Worm (Caenorhabditis elegans): ENCODE data around the gene F36D3.4.
A peak's percentile ranks its signal among the peaks of the same experiment; 100 is the strongest.

The F36D3.4 gene

ce11 chrV:16483681-16484080 lies 33.8 kb downstream of the F36D3.4 start, which contains the start of gene srh-139:
Gene srh-139, plus strand, starts transcription at chrV:16483981.
- TF ChIP-seq unc-62 (GFP tag; optimal IDR thresholded peaks at IDR 0.05 in 1 of 2) (peak in 1 of 2 experiments; percentile 11), unc-62 (tag; optimal IDR thresholded peaks at IDR 0.05) (no peak), mep-1 (tag; optimal IDR thresholded peaks at IDR 0.05) (no peak)

- TF ChIP-seq lim-7 (GFP tag; IDR thresholded peaks at IDR 0.05) = no peak
- no peak for TF ChIP-seq lin-15B (tag; optimal IDR thresholded peaks at IDR 0.05)
- no peak for TF ChIP-seq Y5F2A.4 (GFP tag; optimal IDR thresholded peaks at IDR 0.05)
Observed at ce11 chrV:16483044-16483443, 34.5 kb downstream of the F36D3.4 start, which contains the start of gene F57E7.2. Gene F57E7.2, minus strand, starts transcription at chrV:16483144.

ce11 chrV:16480919-16481630 lies 36.4 kb downstream of the F36D3.4 start, which contains the start of the genes F57E7.4 and spig-6:
Gene F57E7.4, minus strand, starts transcription at chrV:16481019.
Gene spig-6, plus strand, starts transcription at chrV:16481580.
- TF ChIP-seq nhr-76 (tag; optimal IDR thresholded peaks at IDR 0.05) (no peak), F10B5.3 (tag; optimal IDR thresholded peaks at IDR 0.05) (no peak), unc-62 (GFP tag; optimal IDR thresholded peaks at IDR 0.05 in 1 of 2) (peak in 1 of 2 experiments; percentile 68), unc-62 (tag; optimal IDR thresholded peaks at IDR 0.05) (no peak), Y75B8A.6 (GFP tag; IDR thresholded peaks at IDR 0.05) (no peak)

- TF ChIP-seq spr-1 (tag; optimal IDR thresholded peaks at IDR 0.05) (no peak), F44E2.7 (GFP tag; IDR thresholded peaks at IDR 0.05) (no peak), ZK546.5 (tag; optimal IDR thresholded peaks at IDR 0.05) (no peak), unc-62 (GFP tag; optimal IDR thresholded peaks at IDR 0.05 in 1 of 2) (peak in 1 of 2 experiments; percentile 67), unc-62 (tag; optimal IDR thresholded peaks at IDR 0.05) (no peak), F10B5.3 (tag; optimal IDR thresholded peaks at IDR 0.05) (no peak)
Observed at ce11 chrV:16479275-16479674, 38.2 kb downstream of the F36D3.4 start, which contains the start of gene T08G3.11. Gene T08G3.11, minus strand, starts transcription at chrV:16479375.

- 0 out of 2 replicates have a peak, but pooled peaks have one; percentile 20 for TF ChIP-seq dmd-6 (GFP tag; IDR thresholded peaks at IDR 0.05)
- TF ChIP-seq vab-7 (GFP tag; IDR thresholded peaks at IDR 0.05) = peak; percentile 41; the same call in 1 of the 2 replicates
- TF ChIP-seq lim-7 (GFP tag; IDR thresholded peaks at IDR 0.05) = peak; percentile 59; the same call in 1 of the 2 replicates
Observed at ce11 chrV:16474686-16475085, 42.8 kb downstream of the F36D3.4 start.

- no peak for TF ChIP-seq cey-2 (tag; optimal IDR thresholded peaks at IDR 0.05; ENCODE audit: borderline replicate concordance, insufficient read depth)
- no peak for TF ChIP-seq mxl-3 (GFP tag; optimal IDR thresholded peaks at IDR 0.05)
- no peak for TF ChIP-seq zip-11 (GFP tag; IDR thresholded peaks at IDR 0.05)
- 0 out of 2 replicates have a peak, but pooled peaks have one; percentile 19 for TF ChIP-seq php-3 (GFP tag; IDR thresholded peaks at IDR 0.05)
- no peak for TF ChIP-seq ZK546.5 (tag; optimal IDR thresholded peaks at IDR 0.05)
- TF ChIP-seq mdl-1 (tag; optimal IDR thresholded peaks at IDR 0.05) = no peak
- no peak for TF ChIP-seq ceh-20 (GFP tag; IDR thresholded peaks at IDR 0.05)
Observed at ce11 chrV:16471995-16472563, 45.4 kb downstream of the F36D3.4 start, which contains the start of gene srw-35. Gene srw-35, plus strand, starts transcription at chrV:16472513.

ce11 chrV:16470916-16471315 lies 46.6 kb downstream of the F36D3.4 start, which contains the start of gene srh-138:
Gene srh-138, minus strand, starts transcription at chrV:16471016.
- TF ChIP-seq lin-38 (GFP tag; IDR thresholded peaks at IDR 0.05) = no peak
- TF ChIP-seq hlh-11 (tag; optimal IDR thresholded peaks at IDR 0.05) = no peak
- no peak for TF ChIP-seq lin-15B (tag; optimal IDR thresholded peaks at IDR 0.05)
- no peak for TF ChIP-seq ztf-7 (tag; optimal IDR thresholded peaks at IDR 0.05)
- no peak for TF ChIP-seq ZK546.5 (tag; optimal IDR thresholded peaks at IDR 0.05)
- TF ChIP-seq Y5F2A.4 (GFP tag; optimal IDR thresholded peaks at IDR 0.05) = no peak
- no peak for TF ChIP-seq pha-4 (GFP tag; IDR thresholded peaks at IDR 0.05)
- no peak for TF ChIP-seq pha-4 (tag; optimal IDR thresholded peaks at IDR 0.05)
- no peak for TF ChIP-seq nhr-48 (tag; optimal IDR thresholded peaks at IDR 0.05)
- TF ChIP-seq jun-1 (tag; optimal IDR thresholded peaks at IDR 0.05) = no peak
- no peak for TF ChIP-seq hmg-1.1 (GFP tag; IDR thresholded peaks at IDR 0.05)
- no peak for TF ChIP-seq zip-11 (GFP tag; IDR thresholded peaks at IDR 0.05)
- TF ChIP-seq mes-2 (tag; optimal IDR thresholded peaks at IDR 0.05; ENCODE audit: poor library complexity, severe bottlenecking) = no peak
- no peak for TF ChIP-seq daf-12 (tag; optimal IDR thresholded peaks at IDR 0.05)
- no peak for TF ChIP-seq unc-62 (GFP tag; optimal IDR thresholded peaks at IDR 0.05 in 1 of 2)
- no peak for TF ChIP-seq unc-62 (tag; optimal IDR thresholded peaks at IDR 0.05)
- no peak for TF ChIP-seq php-3 (GFP tag; IDR thresholded peaks at IDR 0.05)
- TF ChIP-seq unc-130 (GFP tag; optimal IDR thresholded peaks at IDR 0.05) = no peak
- TF ChIP-seq lsy-2 (tag; optimal IDR thresholded peaks at IDR 0.05) = no peak
- no peak for TF ChIP-seq tra-1 (GFP tag; IDR thresholded peaks at IDR 0.05)
- no peak for TF ChIP-seq daf-16 (GFP tag; optimal IDR thresholded peaks at IDR 0.05)
- TF ChIP-seq daf-16 (tag; optimal IDR thresholded peaks at IDR 0.05) = no peak
